Fruit fly (Drosophila melanogaster): Measurements from ENCODE around the gene CG13639.

CG13639 gene

dm6 chr3R:24813637-24814301 is 46.4 kb downstream of the CG13639 start, which contains the start of the genes lili and CG34150 (continued):
- peak; percentile 57 for TF ChIP-seq CG18476 (GFP tag; optimal IDR thresholded peaks at IDR 0.05)
- no peak for TF ChIP-seq Usf (GFP tag; optimal IDR thresholded peaks at IDR 0.05)
- no peak for TF ChIP-seq nerfin-2 (GFP tag; IDR thresholded peaks at IDR 0.05; ENCODE audit: partially characterized antibody)
- TF ChIP-seq slou (GFP tag; optimal IDR thresholded peaks at IDR 0.05): peak; percentile 48
- TF ChIP-seq tna (GFP tag; IDR thresholded peaks at IDR 0.05; ENCODE audit: partially characterized antibody): peak; percentile 16; the same call in 1 of the 2 replicates
- 0 out of 3 replicates have a peak, but pooled peaks have one; percentile 45 for TF ChIP-seq Mrtf (GFP tag; IDR thresholded peaks at IDR 0.05)
- TF ChIP-seq gcm (GFP tag; optimal IDR thresholded peaks at IDR 0.05): peak; percentile 57
- TF ChIP-seq CG1647 (GFP tag; optimal IDR thresholded peaks at IDR 0.05): peak; percentile 64
- no peak for TF ChIP-seq cad (GFP tag; optimal IDR thresholded peaks at IDR 0.05)
- TF ChIP-seq CG17328 (GFP tag; IDR thresholded peaks at IDR 0.05): peak; percentile 62
- TF ChIP-seq hkb (optimal IDR thresholded peaks at IDR 0.05): peak; percentile 19
- TF ChIP-seq hkb (GFP tag; IDR thresholded peaks at IDR 0.05): peak; percentile 69
- peak; percentile 65 for TF ChIP-seq sd (tag; optimal IDR thresholded peaks at IDR 0.05)
- peak; percentile 76 for TF ChIP-seq CG6791 (GFP tag; IDR thresholded peaks at IDR 0.05; ENCODE audit: partially characterized antibody)
- peak; percentile 85 for TF ChIP-seq knrl (GFP tag; IDR thresholded peaks at IDR 0.05; ENCODE audit: partially characterized antibody)
- peak; percentile 36 for TF ChIP-seq fd96Cb (tag; optimal IDR thresholded peaks at IDR 0.05)
- TF ChIP-seq CG13894 (tag; optimal IDR thresholded peaks at IDR 0.05): peak; percentile 80
- TF ChIP-seq CkIIα-i1 (GFP tag; IDR thresholded peaks at IDR 0.05): no peak
- peak; percentile 81 for TF ChIP-seq Ptx1 (GFP tag; IDR thresholded peaks at IDR 0.05)
- TF ChIP-seq ttk (GFP tag; IDR thresholded peaks at IDR 0.05): 0 out of 2 replicates have a peak, but pooled peaks have one; percentile 47
- TF ChIP-seq CG1529 (GFP tag; optimal IDR thresholded peaks at IDR 0.05): peak; percentile 46
- no peak for TF ChIP-seq Lim3 (GFP tag; IDR thresholded peaks at IDR 0.05)
- TF ChIP-seq CG1233 (GFP tag; optimal IDR thresholded peaks at IDR 0.05): peak; percentile 64
- peak; percentile 72 for TF ChIP-seq CG6272 (GFP tag; IDR thresholded peaks at IDR 0.05)
- no peak for TF ChIP-seq usp (GFP tag; optimal IDR thresholded peaks at IDR 0.05)
- peak; percentile 30 for TF ChIP-seq CG10431 (GFP tag; optimal IDR thresholded peaks at IDR 0.05)
- peak; percentile 37; the same call in 1 of the 2 replicates for TF ChIP-seq seq (GFP tag; IDR thresholded peaks at IDR 0.05)
- peak; percentile 76 for TF ChIP-seq CG11504 (tag; optimal IDR thresholded peaks at IDR 0.05)
- TF ChIP-seq oc (tag; optimal IDR thresholded peaks at IDR 0.05): no peak
- peak; percentile 58 for TF ChIP-seq Hmr (GFP tag; optimal IDR thresholded peaks at IDR 0.05)
- TF ChIP-seq CG14710 (tag; optimal IDR thresholded peaks at IDR 0.05): peak; percentile 91
- TF ChIP-seq Scr (GFP tag; IDR thresholded peaks at IDR 0.05; ENCODE audit: partially characterized antibody): peak; percentile 84
- TF ChIP-seq otp (GFP tag; IDR thresholded peaks at IDR 0.05): no peak
- peak; percentile 74 for TF ChIP-seq CG12942 (GFP tag; optimal IDR thresholded peaks at IDR 0.05)
- no peak for TF ChIP-seq CG11695 (GFP tag; IDR thresholded peaks at IDR 0.05)
- no peak for TF ChIP-seq CG15479 (GFP tag; optimal IDR thresholded peaks at IDR 0.05)
- peak; percentile 30 for TF ChIP-seq dm (GFP tag; optimal IDR thresholded peaks at IDR 0.05)
- peak; percentile 62 for TF ChIP-seq CG11085 (GFP tag; IDR thresholded peaks at IDR 0.05)
- TF ChIP-seq CG18262 (tag; optimal IDR thresholded peaks at IDR 0.05): peak; percentile 67
- peak; percentile 71; the same call in 2 of the 3 replicates for TF ChIP-seq HLH4C (GFP tag; IDR thresholded peaks at IDR 0.05; ENCODE audit: partially characterized antibody)
- no peak for TF ChIP-seq HLHmδ (GFP tag; optimal IDR thresholded peaks at IDR 0.05)
- peak; percentile 80 for TF ChIP-seq CG6689 (GFP tag; IDR thresholded peaks at IDR 0.05)
- TF ChIP-seq CG8924 (tag; optimal IDR thresholded peaks at IDR 0.05): peak; percentile 75
- TF ChIP-seq B-H1 (GFP tag; IDR thresholded peaks at IDR 0.05): no peak; the same call in 2 of the 3 replicates
- peak; percentile 29 for TF ChIP-seq slp2 (GFP tag; optimal IDR thresholded peaks at IDR 0.05)
- TF ChIP-seq CG3995 (GFP tag; optimal IDR thresholded peaks at IDR 0.05): peak; percentile 23
- peak; percentile 80 for TF ChIP-seq CG12659 (GFP tag; optimal IDR thresholded peaks at IDR 0.05)
- TF ChIP-seq btn (GFP tag; optimal IDR thresholded peaks at IDR 0.05): no peak
- peak; percentile 46 for TF ChIP-seq CG4617 (GFP tag; optimal IDR thresholded peaks at IDR 0.05; ENCODE audit: borderline replicate concordance)
